Fruit fly (Drosophila melanogaster) whole organism, prepupa: ENCODE data around the gene CG14439.

Experiments
- Blimp-1 ChIP-seq: fragments of 200-800 bp; sonication (Bioruptor generic); optimal IDR thresholded peaks from 3 replicates; lab custom pipeline; 2017; ENCODE audit warnings: missing biosample characterization, missing genetic modification characterization, mild to moderate bottlenecking, moderate library complexity, missing genetic modification reagents
- CG10669 ChIP-seq: fragments of 200-800 bp; sonication (Bioruptor generic); optimal IDR thresholded peaks from 3 replicates; lab custom pipeline; 2018; ENCODE audit warnings: missing biosample characterization, mild to moderate bottlenecking, missing genetic modification characterization, moderate library complexity
- CG16779 ChIP-seq: fragments of 200-800 bp; sonication (Bioruptor generic); optimal IDR thresholded peaks from 3 replicates; lab custom pipeline; 2017; ENCODE audit warnings: missing biosample characterization, mild to moderate bottlenecking, missing genetic modification characterization
- CG32006 ChIP-seq: fragments of 200-800 bp; sonication (Bioruptor generic); optimal IDR thresholded peaks from 3 replicates; lab custom pipeline; 2017; ENCODE audit warnings: missing biosample characterization, mild to moderate bottlenecking, missing genetic modification characterization
- CG6163 ChIP-seq: fragments of 200-800 bp; sonication (Bioruptor generic); IDR thresholded peaks from 3 replicates; pipeline ENCODE4 v1.3.6; 2022; ENCODE audit warnings: missing biosample characterization, missing genetic modification characterization
- CG6854 ChIP-seq: fragments of 200-800 bp; sonication (Bioruptor generic); optimal IDR thresholded peaks from 2 replicates; lab custom pipeline; 2017; ENCODE audit warnings: missing biosample characterization, mild to moderate bottlenecking, missing genetic modification characterization
- CG8119 ChIP-seq: fragments of 200-800 bp; sonication (Bioruptor generic); IDR thresholded peaks from 3 replicates; pipeline ENCODE4 v1.3.6; 2022; ENCODE audit warnings: missing biosample characterization, missing genetic modification characterization
- Eip78C ChIP-seq: fragments of 200-800 bp; sonication (Bioruptor generic); peaks from one replicate; lab custom pipeline; 2016; ENCODE audit warnings: missing biosample characterization, missing genetic modification characterization
- OdsH ChIP-seq: fragments of 200-800 bp; sonication (Bioruptor generic); optimal IDR thresholded peaks from 3 replicates; lab custom pipeline; 2016; ENCODE audit warnings: missing biosample characterization, missing genetic modification characterization
- Sox102F ChIP-seq: fragments of 200-800 bp; sonication (Bioruptor generic); optimal IDR thresholded peaks from 2 replicates; lab custom pipeline; 2016; ENCODE audit warnings: missing biosample characterization, mild to moderate bottlenecking, missing genetic modification characterization
- cyc ChIP-seq: fragments of 200-800 bp; sonication (Bioruptor generic); optimal IDR thresholded peaks from 3 replicates; lab custom pipeline; 2016; ENCODE audit warnings: missing biosample characterization, missing genetic modification characterization
- ss ChIP-seq, 2 experiments: fragments of 200-800 bp; sonication (Bioruptor generic); optimal IDR thresholded peaks; 2 replicates in 1 of 2; 3 replicates in 1 of 2; lab custom pipeline; 2017 to 2018; ENCODE audit warnings: mild to moderate bottlenecking in 2 of 2, missing biosample characterization in 2 of 2, missing genetic modification characterization in 2 of 2, moderate library complexity in 1 of 2

dm6 chrX:6775622-6776021, 28.3 kb downstream of the CG14439 start:
- peak in 1 of 2 experiments; percentile 21 for TF ChIP-seq ss (GFP tag; optimal IDR thresholded peaks at IDR 0.05; lab: Kevin White, UChicago)
- TF ChIP-seq Eip78C: peak; percentile 65
- no peak for TF ChIP-seq cyc (GFP tag; lab: Kevin White, UChicago)
- peak; percentile 2 for TF ChIP-seq Sox102F (GFP tag; lab: Kevin White, UChicago)
- no peak for TF ChIP-seq CG6854 (GFP tag; lab: Kevin White, UChicago)
- no peak for TF ChIP-seq OdsH (GFP tag; lab: Kevin White, UChicago)
- TF ChIP-seq Blimp-1 (GFP tag; lab: Kevin White, UChicago): no peak
- TF ChIP-seq CG16779 (tag; lab: Kevin White, UChicago): no peak
- TF ChIP-seq CG32006 (GFP tag; lab: Kevin White, UChicago): no peak
- no peak for TF ChIP-seq CG8119
- TF ChIP-seq CG6163: no peak
- no peak for TF ChIP-seq CG10669
